Worm (Caenorhabditis elegans) whole organism, L1 larva: Measurements from ENCODE around the gene C09B8.8.

Experiments used
- C04F5.9 ChIP-seq: sonication (generic microtip); optimal IDR thresholded peaks from 2 replicates; lab custom pipeline; 2016; ENCODE audit warnings: missing genetic modification characterization, missing compliant biosample characterization
- C34B4.2 ChIP-seq: sonication (generic microtip); optimal IDR thresholded peaks from 2 replicates; lab custom pipeline; 2017; ENCODE audit warnings: mild to moderate bottlenecking, missing genetic modification characterization, missing compliant biosample characterization
- F16B12.6 ChIP-seq: fragments of 150-350 bp; optimal IDR thresholded peaks from 2 replicates; lab custom pipeline; 2014; ENCODE audit warnings: missing biosample characterization, missing genetic modification characterization
- aly-2 ChIP-seq: fragments of 150-350 bp; optimal IDR thresholded peaks from 2 replicates; lab custom pipeline; 2014; ENCODE audit warnings: missing biosample characterization, missing genetic modification characterization
- ama-1 ChIP-seq: fragments of 150-350 bp; optimal IDR thresholded peaks from 2 replicates; lab custom pipeline; 2014
- blmp-1 ChIP-seq: fragments of 150-350 bp; optimal IDR thresholded peaks from 2 replicates; lab custom pipeline; 2014; ENCODE audit warnings: missing biosample characterization, missing genetic modification characterization
- ceh-63 ChIP-seq: fragments of 200-800 bp; sonication (Bioruptor generic); optimal IDR thresholded peaks from 2 replicates; lab custom pipeline; 2018; ENCODE audit warnings: mild to moderate bottlenecking, missing genetic modification characterization, missing compliant biosample characterization
- ces-1 ChIP-seq: fragments of 150-350 bp; optimal IDR thresholded peaks from 2 replicates; lab custom pipeline; 2014; ENCODE audit warnings: missing biosample characterization, missing genetic modification reagents, missing genetic modification characterization
- dsc-1 ChIP-seq: sonication (generic microtip); optimal IDR thresholded peaks from 2 replicates; lab custom pipeline; 2016; ENCODE audit warnings: mild to moderate bottlenecking, missing genetic modification characterization, missing compliant biosample characterization
- efl-3 ChIP-seq: fragments of 200-800 bp; sonication (Bioruptor generic); optimal IDR thresholded peaks from 2 replicates; lab custom pipeline; 2018; ENCODE audit warnings: mild to moderate bottlenecking, missing genetic modification characterization, missing compliant biosample characterization
- elt-2 ChIP-seq: sonication (generic microtip); optimal IDR thresholded peaks from 2 replicates; lab custom pipeline; 2016; ENCODE audit warnings: missing genetic modification characterization, mild to moderate bottlenecking, inconsistent platforms, missing compliant biosample characterization, missing genetic modification reagents
- elt-3 ChIP-seq, 6 experiments: fragments of 150-350 bp in 1 of 6; sonication (generic microtip); optimal IDR thresholded peaks; 2 replicates each; lab custom pipeline; 2017 to 2018; ENCODE audit warnings: missing biosample characterization in 6 of 6, missing genetic modification characterization in 6 of 6, inconsistent platforms in 1 of 6
- ets-5 ChIP-seq: fragments of 200-800 bp; sonication (Bioruptor generic); IDR thresholded peaks from 2 replicates; pipeline ENCODE4 v1.3.6; 2022; ENCODE audit warnings: missing genetic modification characterization, missing compliant biosample characterization
- fkh-10 ChIP-seq: sonication (generic microtip); optimal IDR thresholded peaks from 2 replicates; lab custom pipeline; 2017; ENCODE audit warnings: missing biosample characterization, missing genetic modification reagents, missing genetic modification characterization
- fkh-4 ChIP-seq: sonication (generic microtip); optimal IDR thresholded peaks from 2 replicates; lab custom pipeline; 2016; ENCODE audit warnings: missing compliant biosample characterization, missing genetic modification characterization, borderline replicate concordance
- fkh-8 ChIP-seq: sonication (generic microtip); optimal IDR thresholded peaks from 2 replicates; lab custom pipeline; 2016; ENCODE audit warnings: mild to moderate bottlenecking, missing genetic modification characterization, missing compliant biosample characterization
- fos-1 ChIP-seq: fragments of 150-350 bp; optimal IDR thresholded peaks from 2 replicates; lab custom pipeline; 2014; ENCODE audit warnings: missing biosample characterization, missing genetic modification characterization
- hlh-17 ChIP-seq: fragments of 200-800 bp; sonication (Bioruptor generic); optimal IDR thresholded peaks from 2 replicates; lab custom pipeline; 2018; ENCODE audit warnings: missing genetic modification characterization, mild to moderate bottlenecking, missing compliant biosample characterization, moderate library complexity, borderline replicate concordance
- hlh-4 ChIP-seq: sonication (generic microtip); optimal IDR thresholded peaks from 2 replicates; lab custom pipeline; 2016; ENCODE audit warnings: mild to moderate bottlenecking, missing genetic modification characterization, missing compliant biosample characterization
- hpl-2 ChIP-seq: fragments of 150-350 bp; optimal IDR thresholded peaks from 2 replicates; lab custom pipeline; 2014; ENCODE audit warnings: missing biosample characterization, missing genetic modification reagents, missing genetic modification characterization
- irx-1 ChIP-seq: sonication (generic microtip); optimal IDR thresholded peaks from 2 replicates; lab custom pipeline; 2016; ENCODE audit warnings: missing genetic modification characterization, missing compliant biosample characterization
- jun-1 ChIP-seq: fragments of 150-350 bp; optimal IDR thresholded peaks from 2 replicates; lab custom pipeline; 2014; ENCODE audit warnings: missing biosample characterization, missing genetic modification reagents, missing genetic modification characterization
- lin-13 ChIP-seq: fragments of 150-350 bp; optimal IDR thresholded peaks from 2 replicates; lab custom pipeline; 2014; ENCODE audit warnings: missing biosample characterization, missing genetic modification reagents, missing genetic modification characterization
- lin-14 ChIP-seq: fragments of 200-800 bp; sonication (Bioruptor generic); optimal IDR thresholded peaks from 2 replicates; lab custom pipeline; 2018; ENCODE audit warnings: mild to moderate bottlenecking, missing genetic modification characterization, moderate library complexity, missing compliant biosample characterization
- lin-15B ChIP-seq: fragments of 150-350 bp; sonication (generic microtip); optimal IDR thresholded peaks from 3 replicates; lab custom pipeline; 2014; ENCODE audit warnings: missing biosample characterization, missing genetic modification characterization
- lin-39 ChIP-seq: fragments of 150-350 bp; optimal IDR thresholded peaks from 2 replicates; lab custom pipeline; 2014; ENCODE audit warnings: missing biosample characterization, missing genetic modification reagents, missing genetic modification characterization
- lir-3 ChIP-seq: sonication (generic microtip); optimal IDR thresholded peaks from 2 replicates; lab custom pipeline; 2016; ENCODE audit warnings: mild to moderate bottlenecking, missing genetic modification characterization, moderate library complexity, missing compliant biosample characterization; ENCODE audit not compliant: poor library complexity
- mef-2 ChIP-seq: fragments of 150-350 bp; optimal IDR thresholded peaks from 2 replicates; lab custom pipeline; 2014; ENCODE audit warnings: missing biosample characterization, missing genetic modification characterization
- nhr-12 ChIP-seq: sonication (generic microtip); optimal IDR thresholded peaks from 2 replicates; lab custom pipeline; 2017; ENCODE audit warnings: missing biosample characterization, missing genetic modification characterization
- nhr-20 ChIP-seq: sonication (generic microtip); optimal IDR thresholded peaks from 2 replicates; lab custom pipeline; 2016; ENCODE audit warnings: mild to moderate bottlenecking, missing genetic modification characterization, missing compliant biosample characterization
- nhr-28 ChIP-seq: fragments of 150-350 bp; optimal IDR thresholded peaks from 2 replicates; lab custom pipeline; 2014; ENCODE audit warnings: missing biosample characterization, missing genetic modification characterization
- nhr-71 ChIP-seq: sonication (generic microtip); optimal IDR thresholded peaks from 2 replicates; lab custom pipeline; 2016; ENCODE audit warnings: mild to moderate bottlenecking, missing genetic modification characterization, moderate library complexity, missing compliant biosample characterization
- nhr-77 ChIP-seq: fragments of 150-350 bp; optimal IDR thresholded peaks from 2 replicates; lab custom pipeline; 2014; ENCODE audit warnings: missing biosample characterization, missing genetic modification characterization
- nhr-84 ChIP-seq: sonication (generic microtip); optimal IDR thresholded peaks from 2 replicates; lab custom pipeline; 2017; ENCODE audit warnings: missing biosample characterization, missing genetic modification characterization
- nhr-90 ChIP-seq: sonication (generic microtip); optimal IDR thresholded peaks from 2 replicates; lab custom pipeline; 2016; ENCODE audit warnings: mild to moderate bottlenecking, missing genetic modification characterization, missing compliant biosample characterization; ENCODE audit not compliant: poor library complexity
- rnt-1 ChIP-seq: sonication (generic microtip); optimal IDR thresholded peaks from 2 replicates; lab custom pipeline; 2016; ENCODE audit warnings: mild to moderate bottlenecking, missing genetic modification characterization, moderate library complexity, missing compliant biosample characterization
- skn-1 ChIP-seq: fragments of 150-350 bp; optimal IDR thresholded peaks from 2 replicates; lab custom pipeline; 2014; ENCODE audit warnings: missing biosample characterization, missing genetic modification characterization
- snpc-4 ChIP-seq: fragments of 150-350 bp; optimal IDR thresholded peaks from 2 replicates; lab custom pipeline; 2014; ENCODE audit warnings: missing biosample characterization, missing genetic modification characterization
- snu-23 ChIP-seq: sonication (generic microtip); optimal IDR thresholded peaks from 2 replicates; lab custom pipeline; 2016; ENCODE audit warnings: missing genetic modification characterization, missing compliant biosample characterization
- sox-4 ChIP-seq: sonication (generic microtip); optimal IDR thresholded peaks from 2 replicates; lab custom pipeline; 2016; ENCODE audit warnings: missing genetic modification characterization, missing compliant biosample characterization
- sptf-1 ChIP-seq: fragments of 150-350 bp; optimal IDR thresholded peaks from 2 replicates; lab custom pipeline; 2014; ENCODE audit warnings: missing biosample characterization, missing genetic modification characterization
- swsn-7 ChIP-seq: sonication (generic microtip); optimal IDR thresholded peaks from 2 replicates; lab custom pipeline; 2016; ENCODE audit warnings: missing genetic modification characterization, missing compliant biosample characterization
- unc-86 ChIP-seq: sonication (generic microtip); optimal IDR thresholded peaks from 2 replicates; lab custom pipeline; 2016; ENCODE audit warnings: missing genetic modification characterization, missing compliant biosample characterization
- vab-15 ChIP-seq: sonication (generic microtip); optimal IDR thresholded peaks from 2 replicates; lab custom pipeline; 2017; ENCODE audit warnings: missing genotype, mild to moderate bottlenecking, missing genetic modification characterization, missing compliant biosample characterization
- zip-4 ChIP-seq: fragments of 200-800 bp; sonication (Bioruptor generic); optimal IDR thresholded peaks from 2 replicates; lab custom pipeline; 2018; ENCODE audit warnings: mild to moderate bottlenecking, missing genetic modification characterization, moderate library complexity, missing compliant biosample characterization
- ztf-11 ChIP-seq, 2 experiments: sonication (generic microtip); optimal IDR thresholded peaks; 2 replicates each; lab custom pipeline; 2016 to 2017; ENCODE audit warnings: missing genetic modification characterization in 2 of 2, missing biosample characterization in 1 of 2, missing compliant biosample characterization in 1 of 2
- ztf-4 ChIP-seq: fragments of 150-350 bp; optimal IDR thresholded peaks from 2 replicates; lab custom pipeline; 2014; ENCODE audit warnings: missing biosample characterization, missing genetic modification characterization

Gene C09B8.8

DNA sequence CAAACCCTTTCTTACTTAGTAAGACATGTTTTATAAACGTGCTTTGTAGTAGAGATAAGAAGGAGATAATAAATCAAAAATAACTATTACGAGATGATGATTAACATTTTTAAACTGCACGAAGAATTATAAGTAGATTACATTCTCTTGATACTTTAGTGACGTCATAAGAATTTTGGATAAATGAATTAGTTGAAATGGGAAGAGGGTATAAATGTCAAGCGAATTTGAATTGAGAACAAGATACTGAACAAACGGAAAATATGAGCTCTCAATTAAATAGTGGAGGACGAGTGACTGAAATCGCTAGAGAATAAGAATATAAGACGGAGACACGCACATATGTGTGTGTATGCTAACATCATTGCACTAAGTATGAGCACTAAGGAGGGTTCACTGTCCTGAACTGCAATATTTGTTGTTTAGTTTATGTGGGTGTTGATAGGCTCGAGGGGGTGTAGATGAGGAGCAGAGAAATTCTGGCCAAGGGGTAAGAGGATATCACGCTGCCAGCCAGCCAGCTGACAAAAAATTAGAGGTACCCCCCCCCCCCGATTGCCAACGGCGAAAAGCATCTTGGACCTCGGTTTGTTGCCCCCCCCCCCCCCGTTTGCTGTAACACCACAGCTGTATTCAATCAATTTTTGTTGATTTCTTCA lies 25.3 kb downstream of the C09B8.8 start (continued):
- TF ChIP-seq snpc-4 (no peak), vab-15 (no peak), snu-23 (GFP tag; lab: Kevin White, UChicago) (no peak), aly-2 (tag; lab: Kevin White, UChicago) (no peak), jun-1 (tag; lab: Kevin White, UChicago) (no peak), rnt-1 (tag; lab: Kevin White, UChicago) (peak; percentile 35), nhr-90 (peak; percentile 11), swsn-7 (tag; lab: Kevin White, UChicago) (no peak), lin-15B (tag; lab: Kevin White, UChicago) (no peak), elt-3 (tag; optimal IDR thresholded peaks at IDR 0.05; lab: Kevin White, UChicago) (peak in 2 of 6 experiments; percentile 16 to 51), C04F5.9 (tag; lab: Kevin White, UChicago) (no peak), ets-5 (no peak), nhr-20 (tag; lab: Kevin White, UChicago) (peak; percentile 31), nhr-71 (tag; lab: Kevin White, UChicago) (peak; percentile 36), ama-1 (lab: Kevin White, UChicago) (no peak), ceh-63 (GFP tag; lab: Kevin White, UChicago) (no peak), nhr-12 (tag; lab: Kevin White, UChicago) (no peak), dsc-1 (tag; lab: Kevin White, UChicago) (peak; percentile 55), hpl-2 (GFP tag; lab: Kevin White, UChicago) (no peak), ces-1 (no peak), lin-14 (GFP tag; lab: Kevin White, UChicago) (peak; percentile 68), sptf-1 (tag; lab: Kevin White, UChicago) (no peak), skn-1 (tag; lab: Kevin White, UChicago) (no peak), C34B4.2 (tag; lab: Kevin White, UChicago) (no peak), irx-1 (tag; lab: Kevin White, UChicago) (no peak), fkh-10 (no peak), nhr-28 (tag; lab: Kevin White, UChicago) (no peak), lin-13 (no peak), ztf-11 (tag; optimal IDR thresholded peaks at IDR 0.05; lab: Kevin White, UChicago) (no peak)

- TF ChIP-seq elt-2 (peak; percentile 27), nhr-28 (tag; lab: Kevin White, UChicago) (no peak), blmp-1 (tag; lab: Kevin White, UChicago) (peak; percentile 5)
Measured at ce11 chrX:6041094-6041441, 25.8 kb downstream of the C09B8.8 start.

- TF ChIP-seq fkh-10 (no peak), fkh-8 (tag; lab: Kevin White, UChicago) (no peak), lir-3 (tag; lab: Kevin White, UChicago) (peak; percentile 9), nhr-28 (tag; lab: Kevin White, UChicago) (no peak), sox-4 (tag; lab: Kevin White, UChicago) (no peak), ceh-63 (GFP tag; lab: Kevin White, UChicago) (no peak), irx-1 (tag; lab: Kevin White, UChicago) (peak; percentile 25), hlh-17 (GFP tag; lab: Kevin White, UChicago) (no peak), lin-39 (tag; lab: Kevin White, UChicago) (no peak), skn-1 (tag; lab: Kevin White, UChicago) (peak; percentile 41), swsn-7 (tag; lab: Kevin White, UChicago) (peak; percentile 69), lin-14 (GFP tag; lab: Kevin White, UChicago) (peak; percentile 94), fkh-4 (tag; lab: Kevin White, UChicago) (no peak), elt-2 (peak; percentile 78), lin-13 (peak; percentile 31), nhr-77 (tag; lab: Kevin White, UChicago) (peak; percentile 68), vab-15 (no peak), hlh-4 (tag; lab: Kevin White, UChicago) (no peak), mef-2 (tag; lab: Kevin White, UChicago) (no peak), nhr-20 (tag; lab: Kevin White, UChicago) (peak; percentile 94), ets-5 (no peak), efl-3 (no peak), ztf-4 (peak; percentile 23), fos-1 (peak; percentile 35), nhr-12 (tag; lab: Kevin White, UChicago) (no peak), zip-4 (no peak), unc-86 (tag; lab: Kevin White, UChicago) (no peak), ama-1 (lab: Kevin White, UChicago) (no peak), C04F5.9 (tag; lab: Kevin White, UChicago) (no peak), rnt-1 (tag; lab: Kevin White, UChicago) (peak; percentile 75), F16B12.6 (tag; lab: Kevin White, UChicago) (no peak), nhr-84 (tag; lab: Kevin White, UChicago) (no peak)
Measured at ce11 chrX:6041995-6042481, 26.7 kb downstream of the C09B8.8 start.
